Worm (Caenorhabditis elegans) whole organism, L2 larva: ENCODE measurements around the gene C17C3.1.

ENCODE experiments used
- C34F6.9 ChIP-seq: fragments of 150-350 bp; optimal IDR thresholded peaks from 2 replicates; lab custom pipeline; 2014; ENCODE audit warnings: missing biosample characterization, missing genetic modification characterization
- F13H6.1 ChIP-seq: sonication (generic microtip); optimal IDR thresholded peaks from 2 replicates; lab custom pipeline; 2016; ENCODE audit warnings: missing genetic modification characterization, missing compliant biosample characterization
- R02D3.7 ChIP-seq: fragments of 150-350 bp; optimal IDR thresholded peaks from 2 replicates; lab custom pipeline; 2014; ENCODE audit warnings: missing biosample characterization, missing genetic modification characterization
- Y55F3AM.14 ChIP-seq: fragments of 200-800 bp; sonication (Bioruptor generic); optimal IDR thresholded peaks from 2 replicates; lab custom pipeline; 2018; ENCODE audit warnings: mild to moderate bottlenecking, missing genetic modification characterization, missing compliant biosample characterization
- ZK546.5 ChIP-seq: sonication (generic microtip); optimal IDR thresholded peaks from 2 replicates; lab custom pipeline; 2017; ENCODE audit warnings: missing biosample characterization, missing genetic modification characterization
- alr-1 ChIP-seq: fragments of 150-350 bp; optimal IDR thresholded peaks from 2 replicates; lab custom pipeline; 2014; ENCODE audit warnings: missing biosample characterization, missing genetic modification characterization
- aly-2 ChIP-seq: fragments of 150-350 bp; optimal IDR thresholded peaks from 2 replicates; lab custom pipeline; 2014; ENCODE audit warnings: missing biosample characterization, missing genetic modification characterization
- ama-1 ChIP-seq: fragments of 150-350 bp; optimal IDR thresholded peaks from 2 replicates; lab custom pipeline; 2018; ENCODE audit warnings: inconsistent platforms
- blmp-1 ChIP-seq: sonication (generic microtip); optimal IDR thresholded peaks from 2 replicates; lab custom pipeline; 2017; ENCODE audit warnings: missing genetic modification characterization, mild to moderate bottlenecking, missing compliant biosample characterization, antibody characterized with exemption, moderate library complexity; ENCODE audit not compliant: insufficient read depth
- ceh-16 ChIP-seq: fragments of 150-350 bp; optimal IDR thresholded peaks from 2 replicates; lab custom pipeline; 2014; ENCODE audit warnings: missing biosample characterization, missing genetic modification characterization
- ceh-82 ChIP-seq: fragments of 150-350 bp; optimal IDR thresholded peaks from 2 replicates; lab custom pipeline; 2014; ENCODE audit warnings: missing biosample characterization, missing genetic modification characterization
- crh-2 ChIP-seq: sonication (generic microtip); optimal IDR thresholded peaks from 2 replicates; lab custom pipeline; 2017; ENCODE audit warnings: missing biosample characterization, missing genetic modification characterization
- elt-1 ChIP-seq: fragments of 150-350 bp; optimal IDR thresholded peaks from 2 replicates; lab custom pipeline; 2014; ENCODE audit warnings: missing biosample characterization, missing genetic modification characterization
- elt-3 ChIP-seq: sonication (generic microtip); optimal IDR thresholded peaks from 2 replicates; lab custom pipeline; 2017; ENCODE audit warnings: missing biosample characterization, missing genetic modification characterization
- fos-1 ChIP-seq: fragments of 150-350 bp; optimal IDR thresholded peaks from 2 replicates; lab custom pipeline; 2014; ENCODE audit warnings: missing biosample characterization, missing genetic modification characterization
- gmeb-1 ChIP-seq: fragments of 150-350 bp; optimal IDR thresholded peaks from 2 replicates; lab custom pipeline; 2014; ENCODE audit warnings: missing biosample characterization, missing genetic modification characterization
- lin-13 ChIP-seq: fragments of 150-350 bp; optimal IDR thresholded peaks from 2 replicates; lab custom pipeline; 2014; ENCODE audit warnings: missing biosample characterization, missing genetic modification reagents, missing genetic modification characterization
- lin-39 ChIP-seq: fragments of 150-350 bp; optimal IDR thresholded peaks from 2 replicates; lab custom pipeline; 2014; ENCODE audit warnings: missing biosample characterization, missing genetic modification reagents, missing genetic modification characterization
- mbf-1 ChIP-seq: sonication (generic microtip); optimal IDR thresholded peaks from 2 replicates; lab custom pipeline; 2017; ENCODE audit warnings: missing biosample characterization, missing genetic modification characterization
- nhr-237 ChIP-seq: fragments of 150-350 bp; optimal IDR thresholded peaks from 2 replicates; lab custom pipeline; 2014; ENCODE audit warnings: missing biosample characterization, missing genetic modification characterization
- nhr-25 ChIP-seq: fragments of 150-350 bp; sonication (generic microtip); optimal IDR thresholded peaks from 3 replicates; lab custom pipeline; 2014; ENCODE audit warnings: missing biosample characterization, missing genetic modification characterization
- peb-1 ChIP-seq: fragments of 150-350 bp; optimal IDR thresholded peaks from 2 replicates; lab custom pipeline; 2014; ENCODE audit warnings: missing biosample characterization, missing genetic modification characterization
- skn-1 ChIP-seq: sonication (generic microtip); optimal IDR thresholded peaks from 2 replicates; lab custom pipeline; 2017; ENCODE audit warnings: missing biosample characterization, missing genetic modification characterization
- sma-3 ChIP-seq: sonication (generic microtip); optimal IDR thresholded peaks from 2 replicates; lab custom pipeline; 2016; ENCODE audit warnings: missing genetic modification reagents, missing genetic modification characterization, missing compliant biosample characterization
- sma-9 ChIP-seq, 2 experiments: fragments of 150-350 bp in 1 of 2; sonication (generic microtip) in 1 of 2; optimal IDR thresholded peaks; 2 replicates each; lab custom pipeline; 2014 to 2016; ENCODE audit warnings: missing genetic modification characterization in 2 of 2, mild to moderate bottlenecking in 1 of 2, missing biosample characterization in 1 of 2, missing compliant biosample characterization in 1 of 2, missing genetic modification reagents in 1 of 2, moderate library complexity in 1 of 2
- unc-39 ChIP-seq: fragments of 150-350 bp; optimal IDR thresholded peaks from 2 replicates; lab custom pipeline; 2014; ENCODE audit warnings: missing biosample characterization, missing genetic modification characterization
- unc-55 ChIP-seq: fragments of 150-350 bp; sonication (generic microtip); optimal IDR thresholded peaks from 3 replicates; lab custom pipeline; 2014; ENCODE audit warnings: missing biosample characterization, missing genetic modification reagents, missing genetic modification characterization
- unc-62 ChIP-seq: fragments of 150-350 bp; optimal IDR thresholded peaks from 2 replicates; lab custom pipeline; 2014; ENCODE audit warnings: missing biosample characterization, missing genetic modification reagents, missing genetic modification characterization
- zag-1 ChIP-seq: fragments of 150-350 bp; optimal IDR thresholded peaks from 2 replicates; lab custom pipeline; 2014; ENCODE audit warnings: missing biosample characterization, missing genetic modification characterization
- ztf-1 ChIP-seq: fragments of 200-800 bp; sonication (Bioruptor generic); conservative IDR thresholded peaks from 2 replicates; pipeline ENCODE4 v1.3.6; 2022; ENCODE audit warnings: missing genetic modification characterization, missing compliant biosample characterization
- ztf-11 ChIP-seq: sonication (generic microtip); optimal IDR thresholded peaks from 2 replicates; lab custom pipeline; 2017; ENCODE audit warnings: missing biosample characterization, missing genetic modification characterization
- ztf-4 ChIP-seq: fragments of 150-350 bp; optimal IDR thresholded peaks from 2 replicates; lab custom pipeline; 2014; ENCODE audit warnings: missing biosample characterization, missing genetic modification characterization

Gene C17C3.1

DNA sequence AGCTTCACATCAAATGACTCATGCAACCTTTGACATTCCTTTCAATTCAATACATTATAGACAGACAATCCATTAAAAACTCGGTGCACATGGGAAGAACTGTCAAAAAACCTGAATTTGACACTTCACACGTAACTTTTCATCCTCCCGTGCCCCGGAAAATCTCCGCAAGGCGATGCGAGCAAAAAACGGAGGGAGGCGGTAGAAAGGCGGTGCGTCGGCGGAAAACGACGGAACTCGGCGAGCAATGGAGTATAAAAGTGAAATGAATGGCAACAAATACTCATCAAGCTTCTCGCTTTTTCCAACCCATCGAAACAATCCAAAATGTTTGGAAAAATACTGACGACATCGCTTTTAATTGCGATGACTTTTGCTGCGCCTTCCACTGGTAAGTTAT, 7.7 kb downstream of the C17C3.1 start, which contains the start of gene T25E4.1:
Gene T25E4.1 (plus strand): TSS at position 301 of the 400 bp plus-strand sequence.
- TF ChIP-seq blmp-1 (tag; lab: Kevin White, UChicago) (no peak), ZK546.5 (tag; lab: Kevin White, UChicago) (no peak), aly-2 (no peak), F13H6.1 (no peak), unc-62 (GFP tag; lab: Kevin White, UChicago) (no peak), C34F6.9 (tag; lab: Kevin White, UChicago) (no peak), lin-13 (no peak), elt-3 (no peak)
- TF ChIP-seq, all 48 proteins: peak for 0

DNA sequence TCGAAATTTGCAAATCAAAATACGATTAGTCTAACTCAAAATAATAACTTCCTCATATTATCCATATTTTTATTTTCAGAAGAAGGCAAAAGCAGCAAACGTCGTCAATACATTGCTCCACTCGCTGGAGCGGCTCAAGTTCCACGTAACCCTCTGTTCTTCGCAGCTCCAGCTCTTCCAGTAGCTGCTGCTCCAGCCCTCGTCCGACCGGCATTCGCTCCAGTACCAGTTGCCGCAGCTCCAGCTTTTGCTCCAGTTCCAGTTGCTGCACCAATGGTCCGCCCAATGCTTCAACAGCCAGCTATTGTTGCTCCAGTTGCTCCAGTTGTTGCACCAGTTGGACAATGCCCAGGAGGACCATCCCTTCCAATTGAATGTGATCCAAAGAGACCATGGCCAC, 8.3 kb downstream of the C17C3.1 start:
- TF ChIP-seq blmp-1 (tag; lab: Kevin White, UChicago) (no peak), lin-39 (tag; lab: Kevin White, UChicago) (no peak), zag-1 (tag; lab: Kevin White, UChicago) (no peak), ztf-4 (tag; lab: Kevin White, UChicago) (no peak), elt-1 (tag; lab: Kevin White, UChicago) (no peak), R02D3.7 (tag; lab: Kevin White, UChicago) (no peak), mbf-1 (tag; lab: Kevin White, UChicago) (no peak), nhr-25 (no peak), sma-3 (GFP tag; lab: Kevin White, UChicago) (no peak), ama-1 (lab: Kevin White, UChicago) (no peak), ztf-1 (GFP tag; lab: Robert Waterston, UW) (no peak), alr-1 (no peak), ZK546.5 (tag; lab: Kevin White, UChicago) (no peak)

DNA sequence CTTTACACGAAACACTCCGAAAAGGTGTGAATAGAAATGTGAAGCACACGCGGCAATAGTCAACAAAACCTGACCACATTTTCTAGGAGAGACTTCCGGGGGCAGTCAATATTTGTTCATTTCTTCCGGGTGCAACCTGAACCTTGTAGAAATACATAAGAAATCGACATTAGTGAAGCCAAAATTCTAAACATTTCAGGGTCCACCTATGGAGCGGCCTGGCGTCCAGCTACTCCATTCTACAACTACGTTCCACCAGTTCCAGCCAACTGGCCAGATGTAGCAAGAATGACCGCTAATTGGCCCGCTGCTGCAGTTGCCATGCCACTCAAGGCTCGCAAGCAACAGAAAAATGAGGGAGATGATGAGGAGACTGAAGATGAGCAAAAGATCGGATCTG, 8.9 kb downstream of the C17C3.1 start:
- no peak for TF ChIP-seq crh-2 (tag; lab: Kevin White, UChicago)

DNA sequence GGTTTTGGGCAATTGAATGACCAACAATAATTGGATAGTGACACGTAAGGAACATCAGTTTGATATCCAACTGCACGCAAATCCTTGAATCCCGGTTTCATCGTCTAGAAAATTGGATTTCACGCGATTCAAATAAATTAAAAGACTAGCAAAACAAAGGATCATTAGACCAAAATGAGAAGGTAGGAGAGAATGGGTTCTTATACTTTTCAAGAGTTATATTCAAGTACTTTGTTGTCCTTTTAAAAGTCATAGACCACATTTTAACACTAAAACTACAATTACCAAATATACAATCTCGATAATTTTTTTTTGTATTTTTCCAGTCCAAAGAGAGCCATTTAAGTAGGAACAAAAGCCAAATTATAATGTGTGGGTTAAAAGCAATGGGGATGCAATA, 11.9 kb downstream of the C17C3.1 start, which contains the start of gene T25E4.2:
Gene T25E4.2 (minus strand): TSS at position 101 of the 400 bp plus-strand sequence.
- no peak for TF ChIP-seq lin-13
- TF ChIP-seq nhr-25, result no peak
- TF ChIP-seq, all 48 proteins: peak for 0

DNA sequence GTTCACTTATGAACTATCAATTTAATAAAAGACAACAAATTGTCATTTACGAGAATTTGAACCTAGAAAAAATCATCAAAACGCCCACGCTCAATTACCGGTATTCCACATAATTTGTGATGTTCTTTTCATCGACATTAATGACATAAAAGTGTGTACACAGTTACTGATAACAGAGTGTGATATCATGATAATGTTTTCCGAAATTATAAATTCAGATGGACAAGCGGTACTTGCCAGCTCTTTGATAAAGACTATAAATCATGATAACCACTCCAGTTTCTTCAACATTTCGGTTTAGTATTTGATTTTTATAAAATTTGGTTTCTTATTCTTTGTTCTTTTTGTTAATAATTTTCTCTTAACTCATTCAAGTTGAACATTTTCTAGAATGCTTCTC, 15.4 kb downstream of the C17C3.1 start, which contains the start of gene lys-8:
Gene lys-8 (plus strand): TSS at position 391 of the 400 bp plus-strand sequence.
- TF ChIP-seq gmeb-1 (tag; lab: Kevin White, UChicago) (peak; percentile 32), F13H6.1 (peak; percentile 52), unc-62 (GFP tag; lab: Kevin White, UChicago) (no peak), lin-39 (tag; lab: Kevin White, UChicago) (no peak), unc-39 (tag; lab: Kevin White, UChicago) (no peak), skn-1 (tag; lab: Kevin White, UChicago) (peak; percentile 58), fos-1 (tag; lab: Kevin White, UChicago) (peak; percentile 97), crh-2 (tag; lab: Kevin White, UChicago) (peak; percentile 67), sma-9 (GFP tag; optimal IDR thresholded peaks at IDR 0.05; lab: Kevin White, UChicago) (peak; percentile 78), sma-9 (tag; optimal IDR thresholded peaks at IDR 0.05; lab: Kevin White, UChicago) (no peak)

DNA sequence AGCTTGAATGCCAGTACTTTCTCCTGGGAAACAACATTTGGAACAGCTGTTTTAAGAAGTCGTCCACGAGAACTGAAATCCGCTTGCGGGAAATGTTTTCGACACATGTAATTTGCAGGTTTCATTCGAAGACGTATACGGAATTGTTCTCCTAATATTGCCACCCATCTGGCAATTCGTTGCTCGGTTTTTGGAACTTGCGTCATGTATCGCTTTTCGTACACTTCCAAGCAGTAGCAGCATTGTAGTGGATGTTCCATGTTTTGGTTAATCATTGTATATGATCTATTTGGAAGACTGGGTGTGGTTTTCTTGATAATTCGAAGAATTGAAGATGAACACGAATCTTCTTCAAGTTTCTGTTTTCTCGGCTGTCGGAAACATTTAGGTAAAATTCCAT, 17.4 kb downstream of the C17C3.1 start:
- TF ChIP-seq nhr-237 (tag; lab: Kevin White, UChicago) (no peak), elt-3 (no peak), ztf-11 (tag; lab: Kevin White, UChicago) (no peak), nhr-25 (no peak), C34F6.9 (tag; lab: Kevin White, UChicago) (no peak), peb-1 (tag; lab: Kevin White, UChicago) (no peak), unc-55 (GFP tag; lab: Kevin White, UChicago) (no peak), elt-1 (tag; lab: Kevin White, UChicago) (no peak), alr-1 (no peak), ceh-82 (tag; lab: Kevin White, UChicago) (no peak), unc-62 (GFP tag; lab: Kevin White, UChicago) (no peak), crh-2 (tag; lab: Kevin White, UChicago) (no peak), aly-2 (no peak), Y55F3AM.14 (no peak), skn-1 (tag; lab: Kevin White, UChicago) (no peak), ceh-16 (no peak), unc-39 (tag; lab: Kevin White, UChicago) (no peak)
